Worm (Caenorhabditis elegans) whole organism, young adult: ENCODE results near the gene Y46H3D.1.

Experiments
- F33H1.4 ChIP-seq: fragments of 200-800 bp; sonication (Bioruptor generic); IDR thresholded peaks from 2 replicates; pipeline ENCODE4 v1.3.6; 2022; ENCODE audit warnings: missing genetic modification reagents, missing genetic modification characterization, missing compliant biosample characterization
- T07F8.4 ChIP-seq: sonication (generic microtip); optimal IDR thresholded peaks from 2 replicates; lab custom pipeline; 2016; ENCODE audit warnings: mild to moderate bottlenecking, missing genetic modification characterization, moderate library complexity, missing compliant biosample characterization
- ama-1 ChIP-seq, 3 experiments: fragments of 150-350 bp in 1 of 3; sonication (generic microtip) in 2 of 3; optimal IDR thresholded peaks; 2 replicates each; lab custom pipeline; 2014 to 2018; ENCODE audit warnings: missing biosample characterization in 2 of 3, missing genetic modification characterization in 2 of 3, missing genetic modification reagents in 2 of 3
- bed-1 ChIP-seq: fragments of 200-800 bp; sonication (Bioruptor generic); IDR thresholded peaks from 2 replicates; pipeline ENCODE4 v1.3.6; 2022; ENCODE audit warnings: missing genetic modification reagents, missing genetic modification characterization, missing compliant biosample characterization
- hlh-12 ChIP-seq: sonication (generic microtip); optimal IDR thresholded peaks from 2 replicates; lab custom pipeline; 2016; ENCODE audit warnings: missing genetic modification characterization, missing compliant biosample characterization
- hmg-1.2 ChIP-seq: fragments of 200-800 bp; sonication (Bioruptor generic); IDR thresholded peaks from 2 replicates; pipeline ENCODE4 v1.3.6; 2022; ENCODE audit warnings: missing genetic modification reagents, missing genetic modification characterization, missing compliant biosample characterization
- mcd-1 ChIP-seq: fragments of 200-800 bp; sonication (Bioruptor generic); IDR thresholded peaks from 2 replicates; pipeline ENCODE4 v1.3.6; 2022; ENCODE audit warnings: missing genetic modification reagents, missing genetic modification characterization, missing compliant biosample characterization
- mel-28 ChIP-seq: sonication (generic microtip); optimal IDR thresholded peaks from 2 replicates; lab custom pipeline; 2016; ENCODE audit warnings: borderline replicate concordance, mild to moderate bottlenecking, missing genetic modification characterization, missing compliant biosample characterization
- nfya-1 ChIP-seq: sonication (generic microtip); optimal IDR thresholded peaks from 2 replicates; lab custom pipeline; 2017; ENCODE audit warnings: antibody characterized with exemption, missing compliant biosample characterization, missing genetic modification characterization, borderline replicate concordance; ENCODE audit not compliant: insufficient read depth
- nhr-120 ChIP-seq: fragments of 200-800 bp; sonication (Bioruptor generic); IDR thresholded peaks from 2 replicates; pipeline ENCODE4 v1.3.6; 2022; ENCODE audit warnings: missing genetic modification characterization, missing compliant biosample characterization
- nhr-80 ChIP-seq: sonication (generic microtip); optimal IDR thresholded peaks from 2 replicates; lab custom pipeline; 2016; ENCODE audit warnings: missing genetic modification characterization, missing compliant biosample characterization
- pbrm-1 ChIP-seq: fragments of 200-800 bp; sonication (Bioruptor generic); IDR thresholded peaks from 2 replicates; pipeline ENCODE4 v1.3.6; 2022; ENCODE audit warnings: missing genetic modification reagents, missing genetic modification characterization, missing compliant biosample characterization
- pha-4 ChIP-seq: fragments of 150-350 bp; sonication (generic microtip); optimal IDR thresholded peaks from 2 replicates; lab custom pipeline; 2014; ENCODE audit warnings: missing biosample characterization, missing genetic modification reagents, missing genetic modification characterization
- sea-2 ChIP-seq: fragments of 200-800 bp; sonication (Bioruptor generic); IDR thresholded peaks from 2 replicates; pipeline ENCODE4 v1.3.6; 2022; ENCODE audit warnings: missing genetic modification characterization, missing compliant biosample characterization

DNA sequence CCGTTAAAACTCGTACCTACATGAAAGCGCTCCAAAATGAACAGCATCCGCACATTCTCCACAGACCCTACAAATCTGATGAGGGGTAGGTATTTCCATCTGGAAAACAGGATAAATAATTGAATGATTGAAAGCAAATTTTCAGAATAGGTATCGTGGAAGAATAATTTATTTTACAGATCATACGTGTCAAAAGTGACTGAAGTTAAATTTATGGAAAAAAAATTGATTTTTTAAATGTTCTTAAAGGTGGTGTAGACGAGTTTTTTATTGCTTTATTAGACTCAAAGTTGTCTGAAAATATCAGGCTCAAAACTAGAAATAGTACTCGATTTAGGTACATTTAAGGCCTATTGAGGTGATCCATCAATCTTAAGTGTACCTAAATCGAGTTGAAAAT is 15.6 kb upstream of the Y46H3D.1 start, which contains the start of gene nhr-237:
- TF ChIP-seq hmg-1.2 (GFP tag; lab: Robert Waterston, UW) (no peak), nhr-120 (no peak), ama-1 (optimal IDR thresholded peaks at IDR 0.05; lab: Kevin White, UChicago) (no peak), ama-1 (GFP tag; optimal IDR thresholded peaks at IDR 0.05; lab: Kevin White, UChicago) (no peak), hlh-12 (tag; lab: Kevin White, UChicago) (no peak), mcd-1 (no peak), pha-4 (tag; lab: Kevin White, UChicago) (no peak), nhr-80 (tag; lab: Kevin White, UChicago) (no peak), sea-2 (GFP tag; lab: Robert Waterston, UW) (no peak), mel-28 (tag; lab: Kevin White, UChicago) (no peak), F33H1.4 (GFP tag; lab: Robert Waterston, UW) (no peak), pbrm-1 (GFP tag; lab: Robert Waterston, UW) (no peak), nfya-1 (tag; lab: Kevin White, UChicago) (no peak), bed-1 (GFP tag; lab: Robert Waterston, UW) (no peak), T07F8.4 (tag; lab: Kevin White, UChicago) (no peak)
